In the genomic region with DNA sequence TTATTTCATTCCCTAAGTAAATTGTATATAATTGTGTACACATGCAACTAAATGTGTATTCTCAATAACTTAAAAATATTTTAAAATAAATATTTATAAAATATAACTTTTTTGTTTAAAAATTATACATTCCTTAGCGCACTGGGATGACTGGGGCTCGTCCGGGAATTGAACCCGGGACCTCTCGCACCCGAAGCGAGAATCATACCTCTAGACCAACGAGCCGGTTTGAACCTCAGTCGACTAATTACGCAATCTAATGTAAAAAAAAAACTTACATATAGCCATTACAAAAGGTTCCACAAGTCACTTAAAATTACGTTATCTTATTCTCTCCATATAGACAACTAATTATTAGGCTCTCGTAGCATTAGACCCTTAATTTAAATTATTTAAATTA, we compare ENCODE assay signal across 2 fruit fly cellular contexts.
TF ChIP-seq lines count a peak whose summit lies in the region.

No protein-coding gene starts in this region.

- TF ChIP-seq CTCF in whole organism, embryonic (GFP tag; optimal IDR thresholded peaks at IDR 0.05; lab: Kevin White, UChicago) = no peak

TF ChIP-seq in whole organism, embryonic, 481 proteins besides CTCF, POLR2A, EP300 and RAD21:
- TF ChIP-seq CG33213 (GFP tag; optimal IDR thresholded peaks at IDR 0.05; lab: Kevin White, UChicago) = no peak
- TF ChIP-seq amos (GFP tag; IDR thresholded peaks at IDR 0.05; lab: Robert Waterston, UW; ENCODE audit: partially characterized antibody) = peak; percentile 66; the same call in 1 of the 2 replicates
- no peak for TF ChIP-seq Asciz (GFP tag; optimal IDR thresholded peaks at IDR 0.05; lab: Kevin White, UChicago)
- TF ChIP-seq CG42726 (GFP tag; IDR thresholded peaks at IDR 0.05; lab: Robert Waterston, UW; ENCODE audit: partially characterized antibody) = peak; percentile 17; the same call in 1 of the 2 replicates
- TF ChIP-seq Bdp1 (GFP tag; optimal IDR thresholded peaks at IDR 0.05; lab: Kevin White, UChicago) = peak; percentile 94
- TF ChIP-seq CG16813 (GFP tag; IDR thresholded peaks at IDR 0.05; lab: Robert Waterston, UW; ENCODE audit: partially characterized antibody) = peak; percentile 33; the same call in 1 of the 3 replicates
- TF ChIP-seq CG14860 (GFP tag; IDR thresholded peaks at IDR 0.05; lab: Robert Waterston, UW; ENCODE audit: partially characterized antibody) = peak; percentile 47; the same call in 2 of the 3 replicates
- peak; percentile 10; the same call in 1 of the 2 replicates for TF ChIP-seq bbx (GFP tag; IDR thresholded peaks at IDR 0.05; lab: Robert Waterston, UW; ENCODE audit: partially characterized antibody)
- no peak for TF ChIP-seq croc (GFP tag; conservative IDR thresholded peaks at IDR 0.05; lab: Robert Waterston, UW)

TF ChIP-seq in whole organism, prepupa, 60 proteins besides CTCF, POLR2A, EP300 and RAD21:
- TF ChIP-seq svp (GFP tag; lab: Kevin White, UChicago) = peak; percentile 27
- no peak for TF ChIP-seq ss (GFP tag; optimal IDR thresholded peaks at IDR 0.05; lab: Kevin White, UChicago)
- TF ChIP-seq Gug (GFP tag; IDR thresholded peaks at IDR 0.05; lab: Robert Waterston, UW) = no peak
